Worm (Caenorhabditis elegans) whole organism, early embryonic: ENCODE measurements around the gene ZK669.5.

Experiments
- B0310.2 ChIP-seq: sonication (generic microtip); optimal IDR thresholded peaks from 2 replicates; lab custom pipeline; 2016; ENCODE audit warnings: mild to moderate bottlenecking, missing genetic modification characterization, missing compliant biosample characterization
- F13C5.2 ChIP-seq: sonication (generic microtip); optimal IDR thresholded peaks from 2 replicates; lab custom pipeline; 2017; ENCODE audit warnings: mild to moderate bottlenecking, missing genetic modification characterization, inconsistent platforms, missing compliant biosample characterization
- aly-1 ChIP-seq: sonication (generic microtip); optimal IDR thresholded peaks from 2 replicates; lab custom pipeline; 2016; ENCODE audit warnings: missing genetic modification characterization, missing compliant biosample characterization
- ama-1 ChIP-seq: fragments of 150-350 bp; optimal IDR thresholded peaks from 2 replicates; lab custom pipeline; 2014
- ceh-13 ChIP-seq: fragments of 200-800 bp; sonication (Bioruptor generic); optimal IDR thresholded peaks from 2 replicates; lab custom pipeline; 2018; ENCODE audit warnings: mild to moderate bottlenecking, missing genetic modification characterization, missing compliant biosample characterization
- ceh-36 ChIP-seq: sonication (generic microtip); optimal IDR thresholded peaks from 2 replicates; lab custom pipeline; 2016; ENCODE audit warnings: missing genetic modification characterization, inconsistent platforms, missing compliant biosample characterization
- ets-7 ChIP-seq: sonication (generic microtip); optimal IDR thresholded peaks from 2 replicates; lab custom pipeline; 2016; ENCODE audit warnings: missing genotype, missing genetic modification characterization, missing compliant biosample characterization
- flt-1 ChIP-seq: fragments of 200-800 bp; sonication (Bioruptor generic); IDR thresholded peaks from 2 replicates; pipeline ENCODE4 v1.3.6; 2022; ENCODE audit warnings: missing genetic modification characterization, missing compliant biosample characterization
- hmbx-1 ChIP-seq: sonication (generic microtip); optimal IDR thresholded peaks from 2 replicates; lab custom pipeline; 2016; ENCODE audit warnings: mild to moderate bottlenecking, missing genetic modification characterization, missing compliant biosample characterization
- hmg-4 ChIP-seq: fragments of 200-800 bp; sonication (Bioruptor generic); optimal IDR thresholded peaks from 2 replicates; lab custom pipeline; 2018; ENCODE audit warnings: mild to moderate bottlenecking, missing genetic modification characterization, missing compliant biosample characterization
- hnd-1 ChIP-seq: sonication (generic microtip); optimal IDR thresholded peaks from 2 replicates; lab custom pipeline; 2016; ENCODE audit warnings: missing genetic modification characterization, missing compliant biosample characterization
- pes-1 ChIP-seq: fragments of 200-800 bp; sonication (Bioruptor generic); IDR thresholded peaks from 2 replicates; pipeline ENCODE4 v1.3.6; 2022; ENCODE audit warnings: missing genetic modification reagents, missing genetic modification characterization, missing compliant biosample characterization
- scrt-1 ChIP-seq: fragments of 200-800 bp; sonication (Bioruptor generic); IDR thresholded peaks from 2 replicates; pipeline ENCODE4 v1.3.6; 2022; ENCODE audit warnings: missing genetic modification characterization, missing compliant biosample characterization
- sea-1 ChIP-seq: fragments of 200-800 bp; sonication (Bioruptor generic); conservative IDR thresholded peaks from 2 replicates; pipeline ENCODE4 v1.3.6; 2022; ENCODE audit warnings: missing genetic modification characterization, missing compliant biosample characterization
- tbx-11 ChIP-seq: fragments of 200-800 bp; sonication (Bioruptor generic); IDR thresholded peaks from 2 replicates; pipeline ENCODE4 v1.3.6; 2022; ENCODE audit warnings: missing genetic modification characterization, missing compliant biosample characterization
- tbx-37 ChIP-seq: fragments of 200-800 bp; sonication (Bioruptor generic); conservative IDR thresholded peaks from 2 replicates; pipeline ENCODE4 v1.3.6; 2022; ENCODE audit warnings: missing genetic modification reagents, missing genetic modification characterization, missing compliant biosample characterization
- tra-4 ChIP-seq: sonication (generic microtip); optimal IDR thresholded peaks from 2 replicates; lab custom pipeline; 2017; ENCODE audit warnings: missing genetic modification characterization, missing compliant biosample characterization

ZK669.5 gene

DNA sequence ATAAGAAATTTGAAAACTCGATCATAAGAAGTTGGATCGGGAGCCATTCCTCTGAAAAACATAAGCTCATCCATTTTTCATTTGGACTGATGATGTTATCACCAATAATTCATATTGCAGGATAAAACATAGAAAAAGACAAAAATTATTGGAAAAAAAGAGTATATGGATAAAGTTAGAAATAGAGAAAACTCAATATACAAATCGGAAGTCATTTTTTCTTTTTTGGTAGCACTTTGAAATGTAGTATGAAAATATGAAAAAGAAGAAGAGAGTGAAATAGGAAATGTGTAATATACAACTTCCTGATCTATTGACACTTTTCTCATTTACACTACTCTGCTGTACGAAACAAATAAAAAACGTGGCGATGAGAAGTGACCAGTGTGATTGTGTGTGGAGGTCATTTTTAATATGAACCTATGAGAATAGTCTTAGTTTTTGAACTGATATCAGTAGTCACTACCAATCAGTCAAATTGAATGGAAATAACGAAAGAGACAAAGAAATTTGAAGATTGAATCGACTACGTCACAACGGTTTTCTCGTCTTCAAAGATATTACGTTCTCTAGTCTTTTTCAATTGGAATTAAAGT lies at the start of gene ZK669.5:
Gene ZK669.5, minus strand, starts transcription at position 51 of the 596 bp plus-strand sequence.
- TF ChIP-seq ceh-13 (GFP tag; lab: Kevin White, UChicago) (no peak), ets-7 (tag; lab: Kevin White, UChicago) (no peak), tra-4 (tag; lab: Kevin White, UChicago) (no peak)

- TF ChIP-seq flt-1 (GFP tag; lab: Robert Waterston, UW) = no peak
- TF ChIP-seq pes-1 (GFP tag; lab: Robert Waterston, UW) = no peak
- TF ChIP-seq B0310.2 (tag; lab: Kevin White, UChicago) = no peak
- no peak for TF ChIP-seq ceh-13 (GFP tag; lab: Kevin White, UChicago)
- TF ChIP-seq ama-1 = no peak
- TF ChIP-seq F13C5.2 (tag; lab: Kevin White, UChicago) = no peak
- no peak for TF ChIP-seq hmbx-1 (tag; lab: Kevin White, UChicago)
- no peak for TF ChIP-seq hmg-4 (GFP tag; lab: Kevin White, UChicago)
- no peak for TF ChIP-seq sea-1 (GFP tag; lab: Robert Waterston, UW)
- TF ChIP-seq tra-4 (tag; lab: Kevin White, UChicago) = no peak
- no peak for TF ChIP-seq tbx-37 (GFP tag; lab: Robert Waterston, UW)
- TF ChIP-seq ceh-36 (tag; lab: Kevin White, UChicago) = no peak
- no peak for TF ChIP-seq tbx-11 (GFP tag; lab: Robert Waterston, UW)
- TF ChIP-seq hnd-1 = no peak
- no peak for TF ChIP-seq ets-7 (tag; lab: Kevin White, UChicago)
- TF ChIP-seq aly-1 (tag; lab: Kevin White, UChicago) = no peak
- TF ChIP-seq scrt-1 (GFP tag; lab: Robert Waterston, UW) = no peak
Observed at ce11 chrII:7991279-7991678, 44.6 kb upstream of the ZK669.5 start.

DNA sequence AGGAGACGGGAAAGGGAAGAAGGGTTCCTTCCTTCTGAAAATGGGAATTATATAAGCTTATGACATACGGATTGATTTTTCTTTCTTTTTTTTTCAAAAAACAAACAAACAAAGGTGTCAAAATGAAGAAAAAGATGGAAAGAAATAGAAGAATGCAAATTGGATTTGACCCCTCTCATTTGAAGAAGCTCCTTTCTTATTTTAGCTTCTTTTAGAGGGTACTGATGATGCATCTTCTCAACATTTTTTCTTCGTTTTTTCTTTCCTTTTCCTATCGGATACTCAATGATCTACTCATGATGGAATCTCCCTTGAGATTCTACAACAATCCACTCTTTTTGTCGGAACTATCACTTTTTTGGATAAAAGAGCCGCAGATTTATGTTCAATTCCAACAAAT lies 43.5 kb upstream of the ZK669.5 start:
- TF ChIP-seq tbx-37 (GFP tag; lab: Robert Waterston, UW) (no peak), hnd-1 (no peak), tra-4 (tag; lab: Kevin White, UChicago) (no peak), tbx-11 (GFP tag; lab: Robert Waterston, UW) (no peak), aly-1 (tag; lab: Kevin White, UChicago) (no peak), B0310.2 (tag; lab: Kevin White, UChicago) (no peak), flt-1 (GFP tag; lab: Robert Waterston, UW) (no peak), sea-1 (GFP tag; lab: Robert Waterston, UW) (no peak), scrt-1 (GFP tag; lab: Robert Waterston, UW) (no peak), hmbx-1 (tag; lab: Kevin White, UChicago) (no peak), F13C5.2 (tag; lab: Kevin White, UChicago) (no peak), pes-1 (GFP tag; lab: Robert Waterston, UW) (no peak), ets-7 (tag; lab: Kevin White, UChicago) (no peak), hmg-4 (GFP tag; lab: Kevin White, UChicago) (no peak), ceh-36 (tag; lab: Kevin White, UChicago) (no peak), ama-1 (no peak), ceh-13 (GFP tag; lab: Kevin White, UChicago) (no peak)

- TF ChIP-seq hnd-1 = no peak
- TF ChIP-seq B0310.2 (tag; lab: Kevin White, UChicago) = no peak
Observed at ce11 chrII:7986928-7987327, 40.2 kb upstream of the ZK669.5 start.

DNA sequence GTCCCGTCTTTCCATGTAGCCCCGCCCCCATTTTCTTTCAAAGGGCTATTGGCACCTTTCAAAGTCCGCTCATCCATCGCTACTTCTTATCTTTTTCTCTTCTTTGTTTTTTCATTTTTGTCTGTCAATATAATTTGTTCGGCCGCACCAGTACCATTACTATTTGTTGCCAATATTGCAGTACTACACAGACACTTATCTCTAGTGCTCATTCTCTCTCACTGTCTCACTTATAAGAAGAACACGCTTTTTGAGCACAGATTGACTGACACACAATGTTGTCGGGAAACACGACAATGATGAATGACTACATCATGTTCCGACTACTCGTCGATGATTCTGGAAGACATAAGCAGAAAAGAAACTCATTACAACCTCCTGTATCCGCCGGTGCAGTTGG lies 38.3 kb upstream of the ZK669.5 start:
- no peak for TF ChIP-seq tbx-37 (GFP tag; lab: Robert Waterston, UW)

- TF ChIP-seq hmbx-1 (tag; lab: Kevin White, UChicago) = no peak
- TF ChIP-seq tbx-37 (GFP tag; lab: Robert Waterston, UW) = no peak
- no peak for TF ChIP-seq scrt-1 (GFP tag; lab: Robert Waterston, UW)
- no peak for TF ChIP-seq sea-1 (GFP tag; lab: Robert Waterston, UW)
- no peak for TF ChIP-seq tbx-11 (GFP tag; lab: Robert Waterston, UW)
- no peak for TF ChIP-seq tra-4 (tag; lab: Kevin White, UChicago)
- no peak for TF ChIP-seq pes-1 (GFP tag; lab: Robert Waterston, UW)
- TF ChIP-seq hmg-4 (GFP tag; lab: Kevin White, UChicago) = no peak
Observed at ce11 chrII:7984071-7984470, 37.4 kb upstream of the ZK669.5 start.

DNA sequence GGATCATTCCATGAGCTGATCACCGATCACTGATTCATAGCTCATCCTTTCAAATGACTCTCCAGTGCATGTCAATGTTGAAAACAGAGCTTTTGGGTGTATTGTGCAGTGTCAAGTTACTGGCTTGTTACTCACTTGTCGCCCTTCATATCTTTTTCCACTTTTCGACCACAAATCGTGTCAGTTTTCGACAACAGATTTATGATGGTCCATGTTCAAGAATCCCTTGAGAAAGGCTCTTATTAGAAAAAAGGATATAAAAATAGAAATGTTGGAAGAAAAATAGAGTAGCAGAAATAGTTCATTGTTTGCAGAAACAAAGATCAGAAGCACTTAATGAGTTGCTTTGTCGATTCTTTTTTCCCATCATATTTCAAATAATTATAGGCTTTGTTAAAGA lies 36.8 kb upstream of the ZK669.5 start:
- no peak for TF ChIP-seq hmg-4 (GFP tag; lab: Kevin White, UChicago)
- no peak for TF ChIP-seq tbx-37 (GFP tag; lab: Robert Waterston, UW)
- no peak for TF ChIP-seq hnd-1
- TF ChIP-seq F13C5.2 (tag; lab: Kevin White, UChicago) = no peak
- no peak for TF ChIP-seq hmbx-1 (tag; lab: Kevin White, UChicago)
- no peak for TF ChIP-seq scrt-1 (GFP tag; lab: Robert Waterston, UW)
- TF ChIP-seq flt-1 (GFP tag; lab: Robert Waterston, UW) = no peak
- TF ChIP-seq aly-1 (tag; lab: Kevin White, UChicago) = no peak
- TF ChIP-seq sea-1 (GFP tag; lab: Robert Waterston, UW) = no peak
- TF ChIP-seq ama-1 = no peak
- no peak for TF ChIP-seq pes-1 (GFP tag; lab: Robert Waterston, UW)
- TF ChIP-seq tra-4 (tag; lab: Kevin White, UChicago) = no peak
- TF ChIP-seq ceh-36 (tag; lab: Kevin White, UChicago) = no peak
- no peak for TF ChIP-seq B0310.2 (tag; lab: Kevin White, UChicago)
- TF ChIP-seq ets-7 (tag; lab: Kevin White, UChicago) = no peak
- TF ChIP-seq ceh-13 (GFP tag; lab: Kevin White, UChicago) = no peak
- TF ChIP-seq tbx-11 (GFP tag; lab: Robert Waterston, UW) = no peak
